Worm (Caenorhabditis elegans): ENCODE data around the gene ugt-63.
A peak's percentile ranks its signal among the peaks of the same experiment; 100 is the strongest.

DNA sequence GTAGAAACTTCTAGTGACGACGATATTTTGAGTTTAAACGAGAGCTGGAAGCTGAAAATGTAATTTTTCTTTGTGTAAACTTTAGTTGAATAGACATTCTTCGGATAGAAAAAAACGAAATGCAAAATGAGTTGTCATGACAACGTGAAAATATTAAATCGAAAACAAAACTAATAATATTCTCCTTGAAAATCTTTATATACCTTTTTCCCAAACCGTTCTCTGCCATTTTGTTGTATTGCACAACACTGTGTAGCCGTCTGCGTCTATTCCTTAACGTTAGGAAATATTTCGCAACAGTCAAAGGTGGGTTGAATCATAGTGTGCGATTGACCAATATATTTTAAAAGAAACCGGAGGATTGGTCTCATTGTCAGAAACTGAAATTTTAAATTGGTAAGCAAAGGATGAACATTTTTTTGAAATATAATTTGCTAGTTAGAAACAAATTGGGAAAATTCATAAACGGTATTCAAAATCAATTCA is 29.7 kb downstream of the ugt-63 start, which contains the start of gene Y58A7A.3:
- TF ChIP-seq nhr-237 (tag; optimal IDR thresholded peaks at IDR 0.05) (no peak), nhr-23 (tag; optimal IDR thresholded peaks at IDR 0.05) (no peak), crh-2 (tag; optimal IDR thresholded peaks at IDR 0.05) (peak; percentile 38), unc-62 (GFP tag; optimal IDR thresholded peaks at IDR 0.05) (no peak), snpc-4 (tag; optimal IDR thresholded peaks at IDR 0.05) (no peak), aly-2 (tag; optimal IDR thresholded peaks at IDR 0.05) (no peak), alr-1 (tag; optimal IDR thresholded peaks at IDR 0.05) (no peak), unc-39 (tag; optimal IDR thresholded peaks at IDR 0.05) (no peak), ztf-4 (tag; optimal IDR thresholded peaks at IDR 0.05) (no peak), ceh-82 (tag; optimal IDR thresholded peaks at IDR 0.05) (no peak), elt-3 (tag; optimal IDR thresholded peaks at IDR 0.05) (no peak), lsy-2 (tag; optimal IDR thresholded peaks at IDR 0.05) (peak in 1 of 2 experiments; percentile 31)
